Worm (Caenorhabditis elegans) whole organism, L3 larva: ENCODE data around the gene F10D2.8.

Source experiments
- ZK546.5 ChIP-seq: sonication (generic microtip); optimal IDR thresholded peaks from 2 replicates; lab custom pipeline; 2017; ENCODE audit warnings: missing biosample characterization, missing genetic modification characterization
- aly-2 ChIP-seq: fragments of 150-350 bp; optimal IDR thresholded peaks from 2 replicates; lab custom pipeline; 2014; ENCODE audit warnings: missing biosample characterization, missing genetic modification characterization
- ama-1 ChIP-seq: fragments of 150-350 bp; optimal IDR thresholded peaks from 2 replicates; lab custom pipeline; 2018
- ceh-16 ChIP-seq: sonication (generic microtip); optimal IDR thresholded peaks from 2 replicates; lab custom pipeline; 2017; ENCODE audit warnings: missing biosample characterization, missing genetic modification characterization
- ceh-28 ChIP-seq: fragments of 150-350 bp; optimal IDR thresholded peaks from 2 replicates; lab custom pipeline; 2014; ENCODE audit warnings: missing biosample characterization, missing genetic modification reagents, missing genetic modification characterization
- ceh-82 ChIP-seq: fragments of 150-350 bp; optimal IDR thresholded peaks from 2 replicates; lab custom pipeline; 2014; ENCODE audit warnings: missing biosample characterization, missing genetic modification characterization
- ceh-9 ChIP-seq: sonication (generic microtip); optimal IDR thresholded peaks from 2 replicates; lab custom pipeline; 2018; ENCODE audit warnings: missing biosample characterization, missing genetic modification characterization
- egl-27 ChIP-seq: sonication (generic microtip); optimal IDR thresholded peaks from 4 replicates; lab custom pipeline; 2017; ENCODE audit warnings: missing biosample characterization, missing genetic modification reagents, missing genetic modification characterization
- egl-5 ChIP-seq: fragments of 150-350 bp; optimal IDR thresholded peaks from 2 replicates; lab custom pipeline; 2017; ENCODE audit warnings: missing biosample characterization, missing genetic modification reagents, missing genetic modification characterization, inconsistent platforms
- elt-1 ChIP-seq: fragments of 150-350 bp; optimal IDR thresholded peaks from 2 replicates; lab custom pipeline; 2014; ENCODE audit warnings: missing biosample characterization, missing genetic modification characterization
- elt-2 ChIP-seq: sonication (generic microtip); optimal IDR thresholded peaks from 2 replicates; lab custom pipeline; 2016; ENCODE audit warnings: missing genetic modification reagents, mild to moderate bottlenecking, missing genetic modification characterization, missing compliant biosample characterization
- eor-1 ChIP-seq, 2 experiments: fragments of 150-350 bp; optimal IDR thresholded peaks; 2 replicates each; lab custom pipeline; 2014 to 2018; ENCODE audit warnings: missing biosample characterization in 2 of 2, missing genetic modification characterization in 2 of 2
- fkh-2 ChIP-seq: fragments of 150-350 bp; optimal IDR thresholded peaks from 2 replicates; lab custom pipeline; 2014; ENCODE audit warnings: missing biosample characterization, missing genetic modification reagents, missing genetic modification characterization
- fos-1 ChIP-seq: fragments of 150-350 bp; optimal IDR thresholded peaks from 2 replicates; lab custom pipeline; 2014; ENCODE audit warnings: missing biosample characterization, missing genetic modification characterization
- hmg-11 ChIP-seq: sonication (generic microtip); optimal IDR thresholded peaks from 2 replicates; lab custom pipeline; 2016; ENCODE audit warnings: missing genetic modification characterization, missing compliant biosample characterization
- jun-1 ChIP-seq: fragments of 150-350 bp; optimal IDR thresholded peaks from 2 replicates; lab custom pipeline; 2014; ENCODE audit warnings: missing biosample characterization, missing genetic modification reagents, missing genetic modification characterization
- lsy-12 ChIP-seq: sonication (generic microtip); optimal IDR thresholded peaks from 2 replicates; lab custom pipeline; 2016; ENCODE audit warnings: mild to moderate bottlenecking, missing genetic modification characterization, missing compliant biosample characterization
- mml-1 ChIP-seq: fragments of 150-350 bp; sonication (generic microtip); optimal IDR thresholded peaks from 3 replicates; lab custom pipeline; 2014; ENCODE audit warnings: missing biosample characterization, missing genetic modification characterization
- nhr-11 ChIP-seq: fragments of 150-350 bp; optimal IDR thresholded peaks from 2 replicates; lab custom pipeline; 2014; ENCODE audit warnings: missing biosample characterization, missing genetic modification characterization
- nhr-12 ChIP-seq: fragments of 150-350 bp; optimal IDR thresholded peaks from 2 replicates; lab custom pipeline; 2014; ENCODE audit warnings: missing biosample characterization, missing genetic modification characterization
- nhr-237 ChIP-seq: fragments of 150-350 bp; optimal IDR thresholded peaks from 2 replicates; lab custom pipeline; 2014; ENCODE audit warnings: missing biosample characterization, missing genetic modification characterization
- nhr-25 ChIP-seq: sonication (generic microtip); optimal IDR thresholded peaks from 2 replicates; lab custom pipeline; 2017; ENCODE audit warnings: missing biosample characterization, missing genetic modification characterization
- nhr-28 ChIP-seq: fragments of 150-350 bp; optimal IDR thresholded peaks from 2 replicates; lab custom pipeline; 2014; ENCODE audit warnings: missing biosample characterization, missing genetic modification characterization
- nhr-43 ChIP-seq: sonication (generic microtip); optimal IDR thresholded peaks from 2 replicates; lab custom pipeline; 2016; ENCODE audit warnings: mild to moderate bottlenecking, missing genetic modification characterization, missing compliant biosample characterization; ENCODE audit not compliant: poor library complexity, severe bottlenecking
- nhr-67 ChIP-seq: fragments of 150-350 bp; optimal IDR thresholded peaks from 2 replicates; lab custom pipeline; 2014; ENCODE audit warnings: missing biosample characterization, missing genetic modification characterization
- nhr-76 ChIP-seq: fragments of 150-350 bp; sonication (generic microtip); optimal IDR thresholded peaks from 5 replicates; lab custom pipeline; 2014; ENCODE audit warnings: missing biosample characterization, missing genetic modification characterization
- nhr-77 ChIP-seq: fragments of 150-350 bp; optimal IDR thresholded peaks from 2 replicates; lab custom pipeline; 2014; ENCODE audit warnings: missing biosample characterization, missing genetic modification characterization
- pqm-1 ChIP-seq: fragments of 150-350 bp; optimal IDR thresholded peaks from 2 replicates; lab custom pipeline; 2017; ENCODE audit warnings: missing biosample characterization, missing genetic modification characterization, inconsistent platforms
- skn-1 ChIP-seq: fragments of 150-350 bp; optimal IDR thresholded peaks from 2 replicates; lab custom pipeline; 2014; ENCODE audit warnings: missing biosample characterization, missing genetic modification characterization
- snpc-4 ChIP-seq: fragments of 150-350 bp; optimal IDR thresholded peaks from 2 replicates; lab custom pipeline; 2014; ENCODE audit warnings: missing biosample characterization, missing genetic modification characterization
- tbx-2 ChIP-seq: sonication (generic microtip); optimal IDR thresholded peaks from 2 replicates; lab custom pipeline; 2016; ENCODE audit warnings: mild to moderate bottlenecking, missing genetic modification characterization, missing compliant biosample characterization
- unc-62 ChIP-seq: fragments of 150-350 bp; sonication (generic microtip); optimal IDR thresholded peaks from 4 replicates; lab custom pipeline; 2014; ENCODE audit warnings: missing biosample characterization, missing genetic modification reagents, missing genetic modification characterization
- ztf-11 ChIP-seq: fragments of 150-350 bp; optimal IDR thresholded peaks from 2 replicates; lab custom pipeline; 2014; ENCODE audit warnings: missing biosample characterization, missing genetic modification characterization
- ztf-4 ChIP-seq: fragments of 150-350 bp; optimal IDR thresholded peaks from 2 replicates; lab custom pipeline; 2014; ENCODE audit warnings: missing biosample characterization, missing genetic modification characterization

Gene F10D2.8

ce11 chrV:7153046-7153445 is 2.5 kb upstream of the F10D2.8 start, which contains the start of gene fat-7:
Gene fat-7 (minus strand): TSS chrV:7153146.
- TF ChIP-seq aly-2 (tag; lab: Kevin White, UChicago) (no peak), jun-1 (no peak), ZK546.5 (tag; lab: Kevin White, UChicago) (no peak), nhr-67 (tag; lab: Kevin White, UChicago) (no peak), elt-2 (no peak), nhr-76 (no peak), eor-1 (tag; optimal IDR thresholded peaks at IDR 0.05; lab: Kevin White, UChicago) (no peak)

DNA sequence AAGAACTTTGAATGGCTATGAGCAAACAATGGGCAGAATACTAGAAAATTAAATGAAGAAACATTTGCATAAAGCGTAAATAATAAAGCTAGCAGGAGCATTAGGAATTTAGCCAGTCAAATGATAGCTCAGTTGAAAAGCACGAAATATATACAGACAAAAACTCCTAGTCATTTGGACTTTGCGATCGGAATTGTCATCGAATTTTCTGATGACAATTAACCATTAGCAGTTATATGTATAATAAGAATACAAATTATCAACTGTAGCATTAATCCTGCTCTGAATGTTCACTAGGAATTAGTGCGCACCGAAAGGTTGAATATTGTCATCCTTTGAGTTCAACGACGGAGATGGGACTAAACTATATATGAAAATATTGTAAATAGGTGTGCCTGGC is 3.1 kb downstream of the F10D2.8 start, which contains the start of gene ugt-38:
Gene ugt-38 (minus strand): TSS at position 101 of the 400 bp plus-strand sequence.
- no peak for TF ChIP-seq ceh-82 (tag; lab: Kevin White, UChicago)
- no peak for TF ChIP-seq ama-1 (lab: Kevin White, UChicago)
- no peak for TF ChIP-seq nhr-11 (tag; lab: Kevin White, UChicago)

DNA sequence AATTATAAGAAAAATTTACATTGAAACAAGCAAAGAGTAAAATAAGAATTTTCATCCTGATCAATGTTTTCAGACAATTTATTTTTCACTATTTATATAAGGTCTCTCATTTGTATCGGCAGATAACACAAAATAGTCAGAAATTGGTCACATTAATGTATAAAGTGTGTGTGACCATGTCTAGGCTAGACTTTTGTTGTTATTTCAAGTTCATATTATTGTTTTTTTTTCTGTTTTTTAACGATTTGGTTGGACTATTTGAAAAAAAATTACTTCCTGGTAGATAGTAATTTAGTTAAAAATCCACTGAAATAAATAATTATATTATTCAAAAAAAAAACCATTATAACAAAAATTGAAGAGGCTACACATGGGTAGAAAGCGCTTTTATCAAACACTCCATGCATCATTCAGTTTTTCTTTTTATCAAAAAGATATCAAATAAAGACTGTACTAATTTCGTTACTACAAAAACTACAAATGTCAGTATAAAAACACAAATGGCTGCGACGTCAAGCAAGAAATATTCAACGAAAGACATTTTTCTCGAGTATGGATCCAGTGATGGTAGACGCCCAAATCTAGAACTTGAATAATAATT is 5.2 kb downstream of the F10D2.8 start, which contains the start of gene ugt-37:
Gene ugt-37 (minus strand): TSS at position 69 of the 601 bp plus-strand sequence.
- TF ChIP-seq elt-2 (peak; percentile 33), egl-5 (tag; lab: Kevin White, UChicago) (no peak)

ce11 chrV:7142661-7143060 is 7.9 kb downstream of the F10D2.8 start:
- TF ChIP-seq pqm-1 (tag; lab: Kevin White, UChicago) (peak; percentile 46), elt-2 (peak; percentile 33), lsy-12 (tag; lab: Kevin White, UChicago) (no peak), ceh-28 (tag; lab: Kevin White, UChicago) (no peak), ztf-11 (no peak), hmg-11 (tag; lab: Kevin White, UChicago) (no peak), mml-1 (tag; lab: Kevin White, UChicago) (no peak), ceh-16 (tag; lab: Kevin White, UChicago) (no peak), snpc-4 (peak; percentile 68), egl-27 (tag; lab: Kevin White, UChicago) (no peak), fos-1 (tag; lab: Kevin White, UChicago) (no peak), nhr-12 (tag; lab: Kevin White, UChicago) (no peak), nhr-43 (tag; lab: Kevin White, UChicago) (no peak), nhr-25 (tag; lab: Kevin White, UChicago) (no peak)

- TF ChIP-seq nhr-237 (tag; lab: Kevin White, UChicago) (no peak), ceh-16 (tag; lab: Kevin White, UChicago) (no peak), nhr-28 (no peak), ztf-4 (tag; lab: Kevin White, UChicago) (no peak), tbx-2 (no peak), mml-1 (tag; lab: Kevin White, UChicago) (no peak), nhr-43 (tag; lab: Kevin White, UChicago) (no peak), egl-5 (tag; lab: Kevin White, UChicago) (no peak)
Observed at ce11 chrV:7141864-7142263, 8.7 kb downstream of the F10D2.8 start, which contains the start of gene ugt-40. Gene ugt-40 (minus strand): TSS chrV:7141964.

DNA sequence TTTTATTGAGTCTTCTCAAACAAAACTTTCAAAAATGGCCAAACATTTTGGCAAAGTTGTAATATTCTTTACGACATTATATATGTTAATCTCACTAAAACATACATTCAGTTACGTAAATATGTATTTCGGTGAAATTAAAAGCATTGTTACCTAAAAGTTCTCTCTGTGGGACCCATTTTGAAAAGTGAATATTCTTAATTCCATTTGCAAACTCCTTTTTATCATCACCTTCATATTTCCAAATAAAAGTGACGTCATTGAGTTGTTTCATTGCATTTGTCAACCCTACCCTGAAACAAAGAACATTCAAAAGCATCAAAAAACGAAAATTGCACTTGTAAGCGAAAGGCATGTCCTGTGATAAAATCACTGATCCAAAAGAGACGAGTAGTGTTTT is 10.1 kb downstream of the F10D2.8 start:
- TF ChIP-seq pqm-1 (tag; lab: Kevin White, UChicago) (peak; percentile 7), elt-1 (tag; lab: Kevin White, UChicago) (no peak)

- TF ChIP-seq nhr-77: no peak
- no peak for TF ChIP-seq fkh-2 (tag; lab: Kevin White, UChicago)
- TF ChIP-seq egl-5 (tag; lab: Kevin White, UChicago): no peak
- TF ChIP-seq jun-1: no peak
- no peak for TF ChIP-seq nhr-11 (tag; lab: Kevin White, UChicago)
- no peak for TF ChIP-seq unc-62
- TF ChIP-seq skn-1 (tag; lab: Kevin White, UChicago): no peak
- no peak for TF ChIP-seq ceh-9 (tag; lab: Kevin White, UChicago)
- no peak for TF ChIP-seq nhr-12 (tag; lab: Kevin White, UChicago)
Observed at ce11 chrV:7138320-7138719, 12.2 kb downstream of the F10D2.8 start, which contains the start of gene str-112. Gene str-112 (minus strand): TSS chrV:7138420.
